Worm (Caenorhabditis elegans) whole organism, L3 larva: ENCODE measurements around the gene K03A11.6.

Experiments
- pha-4 ChIP-seq: fragments of 150-350 bp; optimal IDR thresholded peaks from 2 replicates; lab custom pipeline; 2014; ENCODE audit warnings: missing biosample characterization, missing genetic modification reagents, missing genetic modification characterization
- snpc-4 ChIP-seq: fragments of 150-350 bp; optimal IDR thresholded peaks from 2 replicates; lab custom pipeline; 2014; ENCODE audit warnings: missing biosample characterization, missing genetic modification characterization
- ztf-11 ChIP-seq: fragments of 150-350 bp; optimal IDR thresholded peaks from 2 replicates; lab custom pipeline; 2014; ENCODE audit warnings: missing biosample characterization, missing genetic modification characterization

- TF ChIP-seq pha-4 (tag; lab: Kevin White, UChicago) (peak; percentile 78), ztf-11 (no peak), snpc-4 (no peak)
These were observed 4.3 kb downstream of the K03A11.6 start for ce11 chrX:13059984-13060383.
